Fruit fly (Drosophila melanogaster) whole organism, wandering third instar larva: Measurements from ENCODE around the gene CG6276.

Experiments
- Abd-B ChIP-seq: fragments of >200 bp; optimal IDR thresholded peaks from 2 replicates; lab custom pipeline; 2017; ENCODE audit warnings: missing biosample characterization, missing genetic modification characterization
- CG32264 ChIP-seq: fragments of 200-800 bp; sonication (Bioruptor generic); optimal IDR thresholded peaks from 2 replicates; lab custom pipeline; 2016; ENCODE audit warnings: missing biosample characterization, missing genetic modification characterization
- CG9705 ChIP-seq: fragments of 200-800 bp; sonication (Bioruptor generic); optimal IDR thresholded peaks from 2 replicates; lab custom pipeline; 2018; ENCODE audit warnings: missing biosample characterization, mild to moderate bottlenecking, missing genetic modification characterization
- CrebA ChIP-seq: fragments of 200-800 bp; sonication (Bioruptor generic); optimal IDR thresholded peaks from 2 replicates; lab custom pipeline; 2016; ENCODE audit warnings: missing biosample characterization, mild to moderate bottlenecking, missing genetic modification characterization, borderline replicate concordance
- Dfd ChIP-seq: fragments of >200 bp; optimal IDR thresholded peaks from 2 replicates; lab custom pipeline; 2017; ENCODE audit warnings: missing biosample characterization, missing genetic modification characterization
- Dif ChIP-seq: fragments of 200-275, 200-300 bp; sonication (Bioruptor generic); optimal IDR thresholded peaks from 2 replicates; lab custom pipeline; 2018; ENCODE audit warnings: missing biosample characterization, missing genetic modification characterization; ENCODE audit not compliant: partially characterized antibody
- GATAd ChIP-seq: sonication (Bioruptor generic); optimal IDR thresholded peaks from 2 replicates; lab custom pipeline; 2016; ENCODE audit warnings: missing biosample characterization, missing genetic modification characterization
- Hnf4 ChIP-seq: fragments of 200-800 bp; sonication (Bioruptor generic); optimal IDR thresholded peaks from 2 replicates; lab custom pipeline; 2016; ENCODE audit warnings: missing biosample characterization, mild to moderate bottlenecking, missing genetic modification characterization
- Hr78 ChIP-seq: fragments of >200 bp; optimal IDR thresholded peaks from 2 replicates; lab custom pipeline; 2017; ENCODE audit warnings: missing biosample characterization, missing genetic modification characterization
- Hr83 ChIP-seq: fragments of 200-300 bp; sonication (Bioruptor generic); optimal IDR thresholded peaks from 2 replicates; lab custom pipeline; 2016; ENCODE audit warnings: missing biosample characterization, mild to moderate bottlenecking, missing genetic modification characterization, moderate library complexity; ENCODE audit not compliant: poor library complexity, severe bottlenecking
- Jra ChIP-seq: sonication (Bioruptor generic); optimal IDR thresholded peaks from 2 replicates; lab custom pipeline; 2016; ENCODE audit warnings: missing biosample characterization, missing genetic modification characterization
- Mio ChIP-seq: sonication (Bioruptor generic); optimal IDR thresholded peaks from 2 replicates; lab custom pipeline; 2016; ENCODE audit warnings: missing biosample characterization, missing genetic modification characterization
- Myc ChIP-seq: fragments of >200 bp; optimal IDR thresholded peaks from 2 replicates; lab custom pipeline; 2017
- OdsH ChIP-seq: fragments of 200-800 bp; sonication (Bioruptor generic); optimal IDR thresholded peaks from 2 replicates; lab custom pipeline; 2016; ENCODE audit warnings: missing biosample characterization, mild to moderate bottlenecking, missing genetic modification characterization
- Rel ChIP-seq, 2 experiments: fragments of 200-800 bp; sonication (Bioruptor generic) in 1 of 2; optimal IDR thresholded peaks; 2 replicates in 1 of 2; 3 replicates in 1 of 2; lab custom pipeline; 2016 to 2019; ENCODE audit warnings: mild to moderate bottlenecking in 2 of 2, missing biosample characterization in 2 of 2, missing genetic modification characterization in 2 of 2, moderate library complexity in 1 of 2
- Sp1 ChIP-seq: fragments of 200-800 bp; sonication (Bioruptor generic); optimal IDR thresholded peaks from 3 replicates; lab custom pipeline; 2019; ENCODE audit warnings: missing biosample characterization, mild to moderate bottlenecking, missing genetic modification characterization, moderate library complexity
- Vsx2 ChIP-seq: fragments of 200-300, 225-300 bp; sonication (Bioruptor generic); optimal IDR thresholded peaks from 2 replicates; lab custom pipeline; 2018; ENCODE audit warnings: missing biosample characterization, missing genetic modification characterization; ENCODE audit not compliant: partially characterized antibody
- br ChIP-seq: fragments of 200-800 bp; sonication (Bioruptor generic); optimal IDR thresholded peaks from 2 replicates; lab custom pipeline; 2016; ENCODE audit warnings: missing biosample characterization, missing genetic modification characterization
- brk ChIP-seq: fragments of 200-800 bp; sonication (Bioruptor generic); optimal IDR thresholded peaks from 2 replicates; lab custom pipeline; 2016; ENCODE audit warnings: missing biosample characterization, mild to moderate bottlenecking, missing genetic modification characterization
- dl ChIP-seq, 2 experiments: fragments of 175-275, 200-275 bp in 1 of 2; fragments of 200-275 bp in 1 of 2; sonication (Bioruptor generic); optimal IDR thresholded peaks; lab custom pipeline; 2018; ENCODE audit warnings: mild to moderate bottlenecking in 2 of 2, missing biosample characterization in 2 of 2, missing genetic modification characterization in 2 of 2, moderate library complexity in 2 of 2; ENCODE audit not compliant: partially characterized antibody in 2 of 2, insufficient read depth in 1 of 2
- dmrt93B ChIP-seq: fragments of 200-800 bp; sonication (Bioruptor generic); optimal IDR thresholded peaks from 2 replicates; lab custom pipeline; 2018; ENCODE audit warnings: missing biosample characterization, mild to moderate bottlenecking, missing genetic modification characterization
- dsf ChIP-seq: sonication (Bioruptor generic); optimal IDR thresholded peaks from 2 replicates; lab custom pipeline; 2016; ENCODE audit warnings: missing biosample characterization, missing genetic modification characterization, borderline replicate concordance
- ey ChIP-seq: fragments of 200-800 bp; sonication (Bioruptor generic); optimal IDR thresholded peaks from 2 replicates; lab custom pipeline; 2016; ENCODE audit warnings: missing biosample characterization, missing genetic modification characterization
- foxo ChIP-seq, 2 experiments: fragments of 200-800 bp; sonication (Bioruptor generic); optimal IDR thresholded peaks; 2 replicates in 1 of 2; 3 replicates in 1 of 2; lab custom pipeline; 2016 to 2017; ENCODE audit warnings: missing biosample characterization in 2 of 2, missing genetic modification characterization in 2 of 2
- fru ChIP-seq: fragments of 200-800 bp; sonication (Bioruptor generic); optimal IDR thresholded peaks from 3 replicates; lab custom pipeline; 2016; ENCODE audit warnings: missing biosample characterization, mild to moderate bottlenecking, missing genetic modification characterization
- h ChIP-seq: fragments of 200-800 bp; sonication (Bioruptor generic); optimal IDR thresholded peaks from 3 replicates; lab custom pipeline; 2016; ENCODE audit warnings: missing biosample characterization, mild to moderate bottlenecking, missing genetic modification characterization
- jim ChIP-seq: fragments of 175-275, 200-325 bp; sonication (Bioruptor generic); optimal IDR thresholded peaks from 2 replicates; lab custom pipeline; 2016; ENCODE audit warnings: missing biosample characterization, mild to moderate bottlenecking, missing genetic modification characterization
- lola ChIP-seq: fragments of >200 bp; optimal IDR thresholded peaks from 2 replicates; lab custom pipeline; 2017; ENCODE audit warnings: missing biosample characterization, missing genetic modification characterization
- pan ChIP-seq: fragments of >200 bp; optimal IDR thresholded peaks from 2 replicates; lab custom pipeline; 2017
- psq ChIP-seq: fragments of 200-800 bp; sonication (Bioruptor generic); optimal IDR thresholded peaks from 3 replicates; lab custom pipeline; 2017; ENCODE audit warnings: missing biosample characterization, mild to moderate bottlenecking, missing genetic modification characterization, moderate library complexity
- rgr ChIP-seq: fragments of 200-800 bp; sonication (Bioruptor generic); optimal IDR thresholded peaks from 3 replicates; lab custom pipeline; 2016; ENCODE audit warnings: missing biosample characterization, mild to moderate bottlenecking, missing genetic modification characterization
- sage ChIP-seq: fragments of 200-800 bp; sonication (Bioruptor generic); optimal IDR thresholded peaks from 2 replicates; lab custom pipeline; 2016; ENCODE audit warnings: missing biosample characterization, mild to moderate bottlenecking, missing genetic modification characterization
- sv ChIP-seq: fragments of 200-800 bp; sonication (Bioruptor generic); optimal IDR thresholded peaks from 3 replicates; lab custom pipeline; 2016; ENCODE audit warnings: missing biosample characterization, missing genetic modification characterization
- tai ChIP-seq: sonication (Bioruptor generic); optimal IDR thresholded peaks from 2 replicates; lab custom pipeline; 2016; ENCODE audit warnings: missing biosample characterization, missing genetic modification characterization
- usp ChIP-seq: fragments of >200 bp; optimal IDR thresholded peaks from 2 replicates; lab custom pipeline; 2017; ENCODE audit warnings: missing biosample characterization, missing genetic modification characterization
- woc ChIP-seq: sonication (Bioruptor generic); optimal IDR thresholded peaks from 2 replicates; lab custom pipeline; 2016; ENCODE audit warnings: missing biosample characterization, mild to moderate bottlenecking, missing genetic modification characterization

CG6276 gene

DNA sequence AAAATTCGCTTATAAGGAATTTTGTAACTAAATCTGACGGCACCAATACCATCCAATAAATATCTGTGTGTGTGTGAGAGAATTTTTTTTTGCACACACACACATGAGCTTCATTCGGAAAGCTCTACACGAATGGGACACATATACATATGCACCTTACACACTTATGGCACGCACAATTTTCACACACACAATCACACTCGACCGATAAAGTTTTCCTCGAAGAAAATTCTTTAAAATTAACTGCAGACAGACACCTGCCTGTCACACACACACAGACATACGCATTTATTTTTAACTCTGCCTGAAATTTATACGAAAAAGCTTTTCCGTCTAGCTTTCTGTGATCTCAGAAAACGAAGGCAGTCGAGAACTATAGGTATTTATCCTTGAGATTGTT, 9.2 kb downstream of the CG6276 start:
- TF ChIP-seq dmrt93B (GFP tag; lab: Kevin White, UChicago) = no peak
- TF ChIP-seq dsf (GFP tag; lab: Kevin White, UChicago) = no peak
- TF ChIP-seq sage (GFP tag; lab: Kevin White, UChicago) = no peak
- no peak for TF ChIP-seq Dif (GFP tag; lab: Kevin White, UChicago)

DNA sequence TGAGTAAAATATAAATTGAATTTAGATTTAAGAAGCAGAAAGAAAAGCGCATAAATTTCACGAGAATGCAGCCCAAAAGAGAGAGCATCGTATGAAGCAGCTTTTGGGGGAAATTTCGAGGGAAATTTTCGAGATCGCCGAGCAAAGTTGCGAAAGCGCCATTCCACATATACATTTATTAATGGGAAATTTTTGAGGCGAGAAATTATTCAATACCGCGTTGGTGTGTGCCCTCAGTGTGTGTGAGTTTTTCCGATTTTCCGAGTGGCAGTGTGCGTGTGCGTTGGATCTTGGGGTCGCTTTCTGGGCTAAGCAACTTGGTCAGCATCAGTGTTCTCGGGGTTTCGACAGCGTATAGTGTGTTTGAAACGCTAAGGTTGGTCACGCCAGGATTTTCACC, 9.9 kb downstream of the CG6276 start, which contains the start of gene Tm2:
Gene Tm2, plus strand, starts transcription at position 270 of the 400 bp plus-strand sequence.
- no peak for TF ChIP-seq brk (GFP tag; lab: Kevin White, UChicago)
- TF ChIP-seq dsf (GFP tag; lab: Kevin White, UChicago) = no peak
- no peak for TF ChIP-seq br (GFP tag; lab: Kevin White, UChicago)

DNA sequence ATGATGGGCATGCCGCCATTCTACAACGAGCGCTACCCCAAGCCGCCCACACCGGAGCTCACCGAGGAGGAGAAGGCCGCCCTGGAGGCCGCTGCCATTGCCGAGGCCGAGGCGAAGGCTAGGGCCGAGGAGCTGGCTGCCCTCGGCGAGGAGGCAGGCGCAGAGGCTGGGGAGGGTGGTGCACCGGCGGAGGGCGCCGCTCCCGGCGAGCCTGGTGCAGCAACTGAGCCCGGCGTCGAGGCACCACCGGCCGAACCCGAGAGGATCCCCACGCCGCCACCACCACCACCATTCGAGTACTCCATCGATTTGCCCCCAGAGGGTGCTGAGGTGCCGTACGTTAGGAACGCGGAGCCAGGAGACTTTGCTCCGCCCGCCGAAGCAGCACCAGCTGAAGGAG, 14.6 kb downstream of the CG6276 start:
- TF ChIP-seq Dfd (GFP tag; lab: Kevin White, UChicago) (peak; percentile 96), CG32264 (no peak)
- TF ChIP-seq, all 38 proteins: peak for 1

DNA sequence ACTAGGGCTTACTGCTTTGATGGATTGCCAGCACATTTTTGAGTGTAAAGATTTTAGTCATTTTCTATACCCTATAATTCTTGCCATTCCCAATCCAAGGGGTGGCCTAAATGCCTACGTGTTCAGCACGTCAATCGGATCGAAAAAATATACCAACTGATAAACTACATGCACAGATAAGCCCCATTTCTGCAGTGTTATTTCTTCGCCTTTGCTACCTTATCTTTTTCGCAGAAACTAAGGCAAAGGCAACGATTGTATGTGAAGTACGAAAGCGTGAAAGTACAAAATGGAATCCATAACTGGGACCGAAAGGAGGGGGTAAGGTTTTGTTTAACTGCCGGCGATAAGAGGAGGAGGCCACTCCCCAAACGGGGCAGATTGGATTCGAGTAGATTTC, 22.0 kb downstream of the CG6276 start:
- TF ChIP-seq lola = no peak
- TF ChIP-seq tai = no peak
- TF ChIP-seq Dfd (GFP tag; lab: Kevin White, UChicago) = no peak
- TF ChIP-seq GATAd = no peak
- TF ChIP-seq Abd-B = no peak
- peak in 1 of 2 experiments; percentile 17 for TF ChIP-seq dl (GFP tag; optimal IDR thresholded peaks at IDR 0.05; lab: Kevin White, UChicago; ENCODE audit: insufficient read depth in 1 of 2, partially characterized antibody in 2 of 2)
- TF ChIP-seq rgr (GFP tag; lab: Kevin White, UChicago) = no peak
- peak; percentile 94 for TF ChIP-seq psq (GFP tag; lab: Kevin White, UChicago)
- TF ChIP-seq Hnf4 (GFP tag; lab: Kevin White, UChicago) = no peak
- peak; percentile 45 for TF ChIP-seq h (GFP tag; lab: Kevin White, UChicago)
- peak; percentile 13 for TF ChIP-seq Hr83 (GFP tag; lab: Kevin White, UChicago)
- no peak for TF ChIP-seq CG9705 (GFP tag; lab: Kevin White, UChicago)
- no peak for TF ChIP-seq OdsH
- no peak for TF ChIP-seq Rel (GFP tag; optimal IDR thresholded peaks at IDR 0.05; lab: Kevin White, UChicago)
- TF ChIP-seq Rel (tag; optimal IDR thresholded peaks at IDR 0.05; lab: Kevin White, UChicago) = peak; percentile 59

DNA sequence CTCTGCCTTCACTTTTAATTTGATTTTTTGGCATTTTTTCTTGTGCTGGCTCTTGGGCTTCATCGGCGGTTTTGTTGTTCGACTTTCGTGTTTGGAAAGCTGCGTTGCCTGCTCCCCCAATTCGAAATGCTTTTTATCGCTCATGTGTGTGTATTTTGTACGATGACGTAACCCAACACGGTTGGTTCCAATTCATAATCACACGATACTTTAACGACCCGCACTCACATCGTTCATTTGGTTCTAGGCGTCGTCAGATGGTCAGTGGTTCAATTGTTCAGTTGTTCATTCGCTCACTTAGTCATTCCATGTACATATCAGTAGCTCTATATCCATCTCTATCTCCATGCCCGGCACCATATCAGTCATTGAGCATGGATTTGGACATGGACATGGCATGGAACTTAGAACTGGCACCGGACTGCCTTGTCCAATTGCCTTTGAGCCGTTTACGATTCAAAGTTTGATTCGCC, 26.0 kb downstream of the CG6276 start:
- TF ChIP-seq woc (peak; percentile 55), pan (no peak), Myc (lab: Kevin White, UChicago) (no peak)
- TF ChIP-seq, all 38 proteins: peak for 1

DNA sequence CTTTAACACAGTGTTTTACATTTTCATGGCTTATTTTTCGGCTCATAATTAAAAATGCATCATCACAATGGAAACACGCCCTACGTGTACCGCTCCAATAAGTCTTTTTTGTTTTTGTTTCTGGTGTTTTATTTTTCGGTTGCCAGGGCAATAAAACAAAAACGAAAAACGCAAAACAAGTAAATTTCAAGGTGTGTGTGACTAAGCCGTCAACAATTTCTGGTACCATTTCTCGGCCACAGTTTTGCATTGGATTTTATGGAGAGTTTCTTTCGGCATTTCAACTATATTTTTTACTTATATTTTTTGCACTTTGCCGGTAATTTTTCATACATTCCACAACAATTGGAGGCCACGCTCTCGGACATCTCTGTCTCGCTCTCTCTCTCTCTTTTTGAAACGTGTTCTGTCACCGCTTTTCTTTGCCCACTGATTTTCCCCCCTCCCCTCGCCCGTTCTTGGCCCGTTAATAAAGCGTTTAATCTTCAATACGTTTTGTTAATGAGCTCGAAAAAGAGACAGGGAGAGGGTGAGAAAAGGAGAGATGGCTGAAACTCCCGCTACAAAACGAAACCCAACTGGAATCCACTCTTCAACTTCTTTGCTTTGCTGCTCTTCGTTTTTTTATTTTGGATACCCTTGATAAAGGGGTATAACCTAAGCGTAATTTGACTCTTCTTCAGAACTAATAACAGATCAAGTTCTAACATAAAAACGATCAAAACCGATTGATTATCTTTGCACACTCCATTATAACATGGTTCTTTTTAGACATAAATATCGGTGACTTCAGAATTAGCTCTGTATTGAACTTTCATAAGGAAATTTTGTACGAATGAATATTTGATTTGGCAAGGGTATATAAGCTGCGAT, 26.6 kb downstream of the CG6276 start:
- TF ChIP-seq tai = no peak
- TF ChIP-seq CrebA (GFP tag; lab: Kevin White, UChicago) = no peak
- no peak for TF ChIP-seq Jra (GFP tag; lab: Kevin White, UChicago)
- TF ChIP-seq h (GFP tag; lab: Kevin White, UChicago) = peak; percentile 59
- no peak for TF ChIP-seq dsf (GFP tag; lab: Kevin White, UChicago)
- TF ChIP-seq dmrt93B (GFP tag; lab: Kevin White, UChicago) = no peak
- TF ChIP-seq jim (GFP tag; lab: Kevin White, UChicago) = peak; percentile 65
- TF ChIP-seq lola = no peak
- TF ChIP-seq Hr83 (GFP tag; lab: Kevin White, UChicago) = no peak
- TF ChIP-seq sage (GFP tag; lab: Kevin White, UChicago) = no peak
- TF ChIP-seq Vsx2 (GFP tag; lab: Kevin White, UChicago) = no peak
- TF ChIP-seq psq (GFP tag; lab: Kevin White, UChicago) = peak; percentile 75
- no peak for TF ChIP-seq Myc (lab: Kevin White, UChicago)
- TF ChIP-seq Mio (GFP tag; lab: Kevin White, UChicago) = no peak
- no peak for TF ChIP-seq CG9705 (GFP tag; lab: Kevin White, UChicago)
- TF ChIP-seq rgr (GFP tag; lab: Kevin White, UChicago) = no peak
- TF ChIP-seq Hr78 (GFP tag; lab: Kevin White, UChicago) = no peak
- TF ChIP-seq Sp1 = peak; percentile 58
- TF ChIP-seq OdsH = peak; percentile 56
- TF ChIP-seq ey = peak; percentile 52
- no peak for TF ChIP-seq Abd-B
- TF ChIP-seq sv (GFP tag; lab: Kevin White, UChicago) = no peak
- TF ChIP-seq Rel (GFP tag; optimal IDR thresholded peaks at IDR 0.05; lab: Kevin White, UChicago) = peak; percentile 13
- no peak for TF ChIP-seq Rel (tag; optimal IDR thresholded peaks at IDR 0.05; lab: Kevin White, UChicago)
- TF ChIP-seq fru (GFP tag; lab: Kevin White, UChicago) = peak; percentile 45
- no peak for TF ChIP-seq usp (GFP tag; lab: Kevin White, UChicago)
- no peak for TF ChIP-seq Dif (GFP tag; lab: Kevin White, UChicago)
- peak in 1 of 2 experiments; percentile 55 for TF ChIP-seq foxo (GFP tag; optimal IDR thresholded peaks at IDR 0.05; lab: Kevin White, UChicago)
